Worm (Caenorhabditis elegans) whole organism, L4 larva: ENCODE results near the gene sre-54.

Experiments
- ama-1 ChIP-seq: fragments of 150-350 bp; optimal IDR thresholded peaks from 2 replicates; lab custom pipeline; 2014; ENCODE audit warnings: inconsistent platforms, mixed read lengths
- ceh-20 ChIP-seq: fragments of 200-800 bp; sonication (Bioruptor generic); IDR thresholded peaks from 2 replicates; pipeline ENCODE4 v1.3.6; 2022; ENCODE audit warnings: missing genetic modification reagents, missing genetic modification characterization, missing compliant biosample characterization
- dve-1 ChIP-seq: sonication (generic microtip); optimal IDR thresholded peaks from 2 replicates; lab custom pipeline; 2017; ENCODE audit warnings: antibody characterized with exemption, mild to moderate bottlenecking, missing genetic modification characterization, missing compliant biosample characterization; ENCODE audit not compliant: insufficient read depth
- fos-1 ChIP-seq: fragments of 150-350 bp; optimal IDR thresholded peaks from 2 replicates; lab custom pipeline; 2014; ENCODE audit warnings: missing biosample characterization, missing genetic modification characterization
- mxl-2 ChIP-seq: fragments of 200-800 bp; sonication (Bioruptor generic); conservative IDR thresholded peaks from 2 replicates; pipeline ENCODE4 v1.3.6; 2022; ENCODE audit warnings: missing genetic modification reagents, missing genetic modification characterization, missing compliant biosample characterization
- nhr-11 ChIP-seq: fragments of 150-350 bp; optimal IDR thresholded peaks from 2 replicates; lab custom pipeline; 2014; ENCODE audit warnings: missing biosample characterization, missing genetic modification characterization
- nhr-6 ChIP-seq: fragments of 150-350 bp; optimal IDR thresholded peaks from 2 replicates; lab custom pipeline; 2014; ENCODE audit warnings: missing biosample characterization, missing genetic modification characterization
- nhr-77 ChIP-seq: fragments of 150-350 bp; optimal IDR thresholded peaks from 2 replicates; lab custom pipeline; 2014; ENCODE audit warnings: missing biosample characterization, missing genetic modification characterization
- pha-4 ChIP-seq, 2 experiments: fragments of 150-350 bp in 1 of 2; fragments of 200-800 bp in 1 of 2; sonication (Bioruptor generic) in 1 of 2; IDR thresholded peaks in 1 of 2; optimal IDR thresholded peaks in 1 of 2; 2 replicates each; pipeline versions ENCODE4 v1.3.6 to Lab custom; 2014 to 2022; ENCODE audit warnings: missing genetic modification characterization in 2 of 2, missing genetic modification reagents in 2 of 2, missing biosample characterization in 1 of 2, missing compliant biosample characterization in 1 of 2
- rbr-2 ChIP-seq: sonication (generic microtip); optimal IDR thresholded peaks from 2 replicates; lab custom pipeline; 2016; ENCODE audit warnings: missing genotype, missing genetic modification characterization, missing compliant biosample characterization
- unc-130 ChIP-seq: sonication (generic microtip); optimal IDR thresholded peaks from 2 replicates; lab custom pipeline; 2016; ENCODE audit warnings: missing genetic modification reagents, missing genetic modification characterization, missing compliant biosample characterization
- zag-1 ChIP-seq: fragments of 150-350 bp; optimal IDR thresholded peaks from 2 replicates; lab custom pipeline; 2014; ENCODE audit warnings: missing biosample characterization, missing genetic modification characterization

- TF ChIP-seq dve-1 (tag; lab: Kevin White, UChicago) = no peak
- no peak for TF ChIP-seq nhr-11
- no peak for TF ChIP-seq ama-1 (lab: Kevin White, UChicago)
- TF ChIP-seq fos-1 (tag; lab: Kevin White, UChicago) = no peak
- no peak for TF ChIP-seq pha-4 (GFP tag; IDR thresholded peaks at IDR 0.05; lab: Robert Waterston, UW)
- TF ChIP-seq pha-4 (tag; optimal IDR thresholded peaks at IDR 0.05; lab: Kevin White, UChicago) = no peak
- no peak for TF ChIP-seq unc-130 (GFP tag; lab: Kevin White, UChicago)
- no peak for TF ChIP-seq rbr-2 (tag; lab: Kevin White, UChicago)
- no peak for TF ChIP-seq nhr-6 (tag; lab: Kevin White, UChicago)
- no peak for TF ChIP-seq nhr-77 (tag; lab: Kevin White, UChicago)
- no peak for TF ChIP-seq zag-1 (tag; lab: Kevin White, UChicago)
- TF ChIP-seq ceh-20 = no peak
- no peak for TF ChIP-seq mxl-2 (GFP tag; lab: Robert Waterston, UW)
Observed at ce11 chrII:12309614-12310013, 23.1 kb upstream of the sre-54 start, which contains the start of gene C50E10.2.
